Worm (Caenorhabditis elegans) whole organism, L4 larva: ENCODE results near the gene K09C4.1.

Source experiments
- F49E8.2 ChIP-seq: sonication (generic microtip); optimal IDR thresholded peaks from 2 replicates; lab custom pipeline; 2016; ENCODE audit warnings: missing compliant biosample characterization, mild to moderate bottlenecking, missing genetic modification characterization, borderline replicate concordance
- T20F7.1 ChIP-seq: fragments of 200-800 bp; sonication (Bioruptor generic); optimal IDR thresholded peaks from 2 replicates; lab custom pipeline; 2018; ENCODE audit warnings: mild to moderate bottlenecking, missing genetic modification characterization, missing compliant biosample characterization
- Y5F2A.4 ChIP-seq: fragments of 200-800 bp; sonication (Bioruptor generic); optimal IDR thresholded peaks from 2 replicates; lab custom pipeline; 2018; ENCODE audit warnings: mild to moderate bottlenecking, missing genetic modification characterization, missing compliant biosample characterization
- ZK337.2 ChIP-seq: fragments of 200-800 bp; sonication (Bioruptor generic); IDR thresholded peaks from 2 replicates; pipeline ENCODE4 v1.3.6; 2022; ENCODE audit warnings: missing genetic modification reagents, missing genetic modification characterization, missing compliant biosample characterization
- ZK546.5 ChIP-seq, 2 experiments: sonication (generic microtip); optimal IDR thresholded peaks; 2 replicates each; lab custom pipeline; 2017; ENCODE audit warnings: missing biosample characterization in 2 of 2, missing genetic modification characterization in 2 of 2
- ces-1 ChIP-seq: fragments of 150-350 bp; sonication (generic microtip); optimal IDR thresholded peaks from 4 replicates; lab custom pipeline; 2014; ENCODE audit warnings: missing biosample characterization, missing genetic modification reagents, missing genetic modification characterization
- cey-2 ChIP-seq: sonication (generic microtip); optimal IDR thresholded peaks from 3 replicates; lab custom pipeline; 2017; ENCODE audit warnings: missing genetic modification characterization, mild to moderate bottlenecking, missing compliant biosample characterization, antibody characterized with exemption, borderline replicate concordance; ENCODE audit not compliant: insufficient read depth
- daf-16 ChIP-seq, 3 experiments: sonication (generic microtip); optimal IDR thresholded peaks; 2 replicates each; lab custom pipeline; 2016 to 2017; ENCODE audit warnings: missing genetic modification characterization in 3 of 3, missing genetic modification reagents in 3 of 3, mild to moderate bottlenecking in 2 of 3, missing compliant biosample characterization in 2 of 3, missing biosample characterization in 1 of 3, moderate library complexity in 1 of 3
- dmd-6 ChIP-seq: fragments of 200-800 bp; sonication (Bioruptor generic); IDR thresholded peaks from 2 replicates; pipeline ENCODE4 v1.3.6; 2022; ENCODE audit warnings: missing genetic modification reagents, missing genetic modification characterization, missing compliant biosample characterization
- dve-1 ChIP-seq: sonication (generic microtip); optimal IDR thresholded peaks from 2 replicates; lab custom pipeline; 2017; ENCODE audit warnings: antibody characterized with exemption, mild to moderate bottlenecking, missing genetic modification characterization, missing compliant biosample characterization; ENCODE audit not compliant: insufficient read depth
- egl-27 ChIP-seq: sonication (generic microtip); optimal IDR thresholded peaks from 3 replicates; lab custom pipeline; 2017; ENCODE audit warnings: missing biosample characterization, missing genetic modification reagents, missing genetic modification characterization
- egl-43 ChIP-seq: fragments of 200-800 bp; sonication (Bioruptor generic); IDR thresholded peaks from 2 replicates; pipeline ENCODE4 v1.3.6; 2022; ENCODE audit warnings: missing genetic modification reagents, missing genetic modification characterization, missing compliant biosample characterization
- hlh-11 ChIP-seq: fragments of 200-800 bp; sonication (Bioruptor generic); optimal IDR thresholded peaks from 2 replicates; lab custom pipeline; 2018; ENCODE audit warnings: mild to moderate bottlenecking, missing genetic modification characterization, missing compliant biosample characterization
- jun-1 ChIP-seq: fragments of 150-350 bp; optimal IDR thresholded peaks from 2 replicates; lab custom pipeline; 2014; ENCODE audit warnings: missing biosample characterization, missing genetic modification reagents, missing genetic modification characterization
- lin-1 ChIP-seq: fragments of 200-800 bp; sonication (Bioruptor generic); IDR thresholded peaks from 2 replicates; pipeline ENCODE4 v1.3.6; 2022; ENCODE audit warnings: missing genetic modification reagents, missing genetic modification characterization, missing compliant biosample characterization
- lin-13 ChIP-seq: fragments of 150-350 bp; optimal IDR thresholded peaks from 2 replicates; lab custom pipeline; 2014; ENCODE audit warnings: missing biosample characterization, missing genetic modification reagents, missing genetic modification characterization
- lin-29 ChIP-seq: fragments of 200-800 bp; sonication (Bioruptor generic); IDR thresholded peaks from 2 replicates; pipeline ENCODE4 v1.3.6; 2022; ENCODE audit warnings: missing genetic modification reagents, missing genetic modification characterization, missing compliant biosample characterization
- lin-38 ChIP-seq: fragments of 200-800 bp; sonication (Bioruptor generic); IDR thresholded peaks from 2 replicates; pipeline ENCODE4 v1.3.6; 2022; ENCODE audit warnings: missing genetic modification reagents, missing genetic modification characterization, missing compliant biosample characterization
- lin-39 ChIP-seq: fragments of 150-350 bp; optimal IDR thresholded peaks from 2 replicates; lab custom pipeline; 2014; ENCODE audit warnings: missing biosample characterization, missing genetic modification reagents, missing genetic modification characterization
- lir-3 ChIP-seq: sonication (generic microtip); optimal IDR thresholded peaks from 2 replicates; lab custom pipeline; 2016; ENCODE audit warnings: mild to moderate bottlenecking, missing genetic modification characterization, missing compliant biosample characterization
- lsy-2 ChIP-seq, 2 experiments: fragments of 150-350 bp in 1 of 2; sonication (generic microtip) in 1 of 2; optimal IDR thresholded peaks; 2 replicates each; lab custom pipeline; 2014 to 2017; ENCODE audit warnings: missing biosample characterization in 2 of 2, missing genetic modification characterization in 2 of 2
- madf-5 ChIP-seq, 2 experiments: fragments of 200-800 bp; sonication (Bioruptor generic); IDR thresholded peaks; 2 replicates each; pipeline ENCODE4 v1.3.6; 2022; ENCODE audit warnings: missing compliant biosample characterization in 2 of 2, missing genetic modification characterization in 2 of 2
- mxl-2 ChIP-seq: fragments of 200-800 bp; sonication (Bioruptor generic); conservative IDR thresholded peaks from 2 replicates; pipeline ENCODE4 v1.3.6; 2022; ENCODE audit warnings: missing genetic modification reagents, missing genetic modification characterization, missing compliant biosample characterization
- nhr-11 ChIP-seq: fragments of 150-350 bp; optimal IDR thresholded peaks from 2 replicates; lab custom pipeline; 2014; ENCODE audit warnings: missing biosample characterization, missing genetic modification characterization
- nhr-111 ChIP-seq: fragments of 200-800 bp; sonication (Bioruptor generic); optimal IDR thresholded peaks from 2 replicates; lab custom pipeline; 2018; ENCODE audit warnings: mild to moderate bottlenecking, missing genetic modification characterization, missing compliant biosample characterization
- nhr-237 ChIP-seq: sonication (generic microtip); optimal IDR thresholded peaks from 2 replicates; lab custom pipeline; 2017; ENCODE audit warnings: missing biosample characterization, missing genetic modification characterization
- nhr-28 ChIP-seq: fragments of 150-350 bp; optimal IDR thresholded peaks from 2 replicates; lab custom pipeline; 2014; ENCODE audit warnings: missing biosample characterization, missing genetic modification characterization
- nhr-48 ChIP-seq: sonication (generic microtip); optimal IDR thresholded peaks from 2 replicates; lab custom pipeline; 2016; ENCODE audit warnings: mild to moderate bottlenecking, missing genetic modification characterization, missing compliant biosample characterization
- nhr-76 ChIP-seq: fragments of 150-350 bp; optimal IDR thresholded peaks from 2 replicates; lab custom pipeline; 2014; ENCODE audit warnings: missing biosample characterization, missing genetic modification characterization
- nhr-77 ChIP-seq: fragments of 150-350 bp; optimal IDR thresholded peaks from 2 replicates; lab custom pipeline; 2014; ENCODE audit warnings: missing biosample characterization, missing genetic modification characterization
- pqm-1 ChIP-seq: sonication (generic microtip); optimal IDR thresholded peaks from 2 replicates; lab custom pipeline; 2017; ENCODE audit warnings: missing biosample characterization, missing genetic modification characterization
- rbr-2 ChIP-seq: sonication (generic microtip); optimal IDR thresholded peaks from 2 replicates; lab custom pipeline; 2016; ENCODE audit warnings: missing genotype, missing genetic modification characterization, missing compliant biosample characterization
- set-16 ChIP-seq: fragments of 200-800 bp; sonication (Bioruptor generic); IDR thresholded peaks from 2 replicates; pipeline ENCODE4 v1.3.6; 2022; ENCODE audit warnings: missing genetic modification reagents, missing genetic modification characterization, missing compliant biosample characterization
- spr-3 ChIP-seq: fragments of 200-800 bp; sonication (Bioruptor generic); optimal IDR thresholded peaks from 2 replicates; lab custom pipeline; 2018; ENCODE audit warnings: mild to moderate bottlenecking, missing genetic modification characterization, missing compliant biosample characterization
- tag-97 ChIP-seq: fragments of 200-800 bp; sonication (Bioruptor generic); IDR thresholded peaks from 2 replicates; pipeline ENCODE4 v1.3.6; 2022; ENCODE audit warnings: missing genetic modification characterization, missing compliant biosample characterization
- unc-130 ChIP-seq: sonication (generic microtip); optimal IDR thresholded peaks from 2 replicates; lab custom pipeline; 2016; ENCODE audit warnings: missing genetic modification reagents, missing genetic modification characterization, missing compliant biosample characterization
- zag-1 ChIP-seq: fragments of 150-350 bp; optimal IDR thresholded peaks from 2 replicates; lab custom pipeline; 2014; ENCODE audit warnings: missing biosample characterization, missing genetic modification characterization
- zfp-3 ChIP-seq: fragments of 200-800 bp; sonication (Bioruptor generic); conservative IDR thresholded peaks from 2 replicates; pipeline ENCODE4 v1.3.6; 2022; ENCODE audit warnings: missing genetic modification reagents, missing genetic modification characterization, missing compliant biosample characterization
- ztf-11 ChIP-seq: fragments of 150-350 bp; optimal IDR thresholded peaks from 2 replicates; lab custom pipeline; 2014; ENCODE audit warnings: missing biosample characterization, missing genetic modification characterization

Gene K09C4.1

ce11 chrX:3297812-3298211 is 870 bp upstream of the K09C4.1 start (continued):
- TF ChIP-seq tag-97 = no peak

ce11 chrX:3300582-3300981 is 1.9 kb downstream of the K09C4.1 start:
- TF ChIP-seq lin-29 (GFP tag; lab: Robert Waterston, UW) (no peak), madf-5 (GFP tag; IDR thresholded peaks at IDR 0.05; lab: Robert Waterston, UW) (no peak), dmd-6 (GFP tag; lab: Robert Waterston, UW) (peak; percentile 66), nhr-11 (tag; lab: Kevin White, UChicago) (no peak), nhr-237 (tag; lab: Kevin White, UChicago) (no peak)

- TF ChIP-seq lsy-2 (tag; optimal IDR thresholded peaks at IDR 0.05; lab: Kevin White, UChicago) = no peak
- no peak for TF ChIP-seq lin-38 (GFP tag; lab: Robert Waterston, UW)
- TF ChIP-seq nhr-76 (tag; lab: Kevin White, UChicago) = no peak
- TF ChIP-seq tag-97 = no peak
- no peak for TF ChIP-seq nhr-111
- TF ChIP-seq Y5F2A.4 (GFP tag; lab: Kevin White, UChicago) = no peak
- no peak for TF ChIP-seq spr-3 (GFP tag; lab: Kevin White, UChicago)
- TF ChIP-seq ZK546.5 (tag; optimal IDR thresholded peaks at IDR 0.05; lab: Kevin White, UChicago) = no peak
- no peak for TF ChIP-seq set-16 (GFP tag; lab: Robert Waterston, UW)
- no peak for TF ChIP-seq lin-39 (tag; lab: Kevin White, UChicago)
- TF ChIP-seq cey-2 (tag; lab: Kevin White, UChicago) = no peak
- TF ChIP-seq lin-13 = no peak
Observed at ce11 chrX:3301770-3302169, 3.1 kb downstream of the K09C4.1 start, which contains the start of gene F11D5.5. F11D5.5 (plus strand) TSS chrX:3302070.

- TF ChIP-seq dmd-6 (GFP tag; lab: Robert Waterston, UW) = 0 out of 2 replicates have a peak, but pooled peaks have one; percentile 8
- no peak for TF ChIP-seq lin-38 (GFP tag; lab: Robert Waterston, UW)
Observed at ce11 chrX:3304068-3304467, 5.4 kb downstream of the K09C4.1 start, which contains the start of gene F11D5.7. F11D5.7 (plus strand) TSS chrX:3304368.

ce11 chrX:3306594-3307296 is 8.1 kb downstream of the K09C4.1 start:
- TF ChIP-seq dve-1 (tag; lab: Kevin White, UChicago) = peak; percentile 57
- TF ChIP-seq nhr-28 (tag; lab: Kevin White, UChicago) = peak; percentile 86
- TF ChIP-seq zfp-3 = no peak
- peak; percentile 42 for TF ChIP-seq nhr-77
- no peak for TF ChIP-seq daf-16 (GFP tag; optimal IDR thresholded peaks at IDR 0.05; lab: Kevin White, UChicago)
- peak; percentile 42 for TF ChIP-seq daf-16 (tag; optimal IDR thresholded peaks at IDR 0.05; lab: Kevin White, UChicago)
- TF ChIP-seq nhr-48 (tag; lab: Kevin White, UChicago) = peak; percentile 10
- TF ChIP-seq dmd-6 (GFP tag; lab: Robert Waterston, UW) = peak; percentile 94
- TF ChIP-seq pqm-1 = peak; percentile 74
- TF ChIP-seq hlh-11 = peak; percentile 51
- TF ChIP-seq unc-130 (GFP tag; lab: Kevin White, UChicago) = no peak

ce11 chrX:3310702-3311101 is 12.0 kb downstream of the K09C4.1 start:
- TF ChIP-seq egl-43 (GFP tag; lab: Robert Waterston, UW) (no peak), ZK337.2 (GFP tag; lab: Robert Waterston, UW) (no peak), zag-1 (tag; lab: Kevin White, UChicago) (no peak), lsy-2 (tag; optimal IDR thresholded peaks at IDR 0.05; lab: Kevin White, UChicago) (no peak), mxl-2 (GFP tag; lab: Robert Waterston, UW) (no peak), lir-3 (tag; lab: Kevin White, UChicago) (no peak), pqm-1 (no peak), T20F7.1 (GFP tag; lab: Kevin White, UChicago) (no peak), rbr-2 (tag; lab: Kevin White, UChicago) (no peak), ces-1 (GFP tag; lab: Kevin White, UChicago) (no peak), F49E8.2 (tag; lab: Kevin White, UChicago) (no peak), set-16 (GFP tag; lab: Robert Waterston, UW) (no peak), lin-1 (GFP tag; lab: Robert Waterston, UW) (no peak), jun-1 (tag; lab: Kevin White, UChicago) (no peak), ztf-11 (tag; lab: Kevin White, UChicago) (no peak), egl-27 (tag; lab: Kevin White, UChicago) (no peak)
